Worm (Caenorhabditis elegans): ENCODE data around the gene F09F7.5.

- no peak for TF ChIP-seq pqm-1 (tag; optimal IDR thresholded peaks at IDR 0.05)
- no peak for TF ChIP-seq ama-1 (optimal IDR thresholded peaks at IDR 0.05)
- no peak for TF ChIP-seq egl-27 (tag; optimal IDR thresholded peaks at IDR 0.05)
- no peak for TF ChIP-seq ceh-82 (tag; optimal IDR thresholded peaks at IDR 0.05)
- no peak for TF ChIP-seq unc-39 (tag; optimal IDR thresholded peaks at IDR 0.05)
- TF ChIP-seq nhr-23 (tag; optimal IDR thresholded peaks at IDR 0.05): peak; percentile 74
- TF ChIP-seq lin-39 (tag; optimal IDR thresholded peaks at IDR 0.05): no peak
Observed at ce11 chrIII:5546309-5546708, 478 bp upstream of the F09F7.5 start.

Data from whole organism, L3 larva.